Fruit fly (Drosophila melanogaster): ENCODE results near the gene CG14297.

CG14297 gene

dm6 chr3R:18928346-18928917 is 30.5 kb downstream of the CG14297 start, which contains the start of gene Mpc1 (continued):
- no peak for TF ChIP-seq CG15514 (GFP tag; optimal IDR thresholded peaks at IDR 0.05)
- peak; percentile 52 for TF ChIP-seq CG11504 (tag; optimal IDR thresholded peaks at IDR 0.05)
- no peak for TF ChIP-seq trh (GFP tag; optimal IDR thresholded peaks at IDR 0.05)
- TF ChIP-seq fd3F (GFP tag; optimal IDR thresholded peaks at IDR 0.05), result no peak
- TF ChIP-seq CG18262 (tag; optimal IDR thresholded peaks at IDR 0.05), result no peak
- no peak for TF ChIP-seq CG6689 (GFP tag; IDR thresholded peaks at IDR 0.05)
- no peak for TF ChIP-seq CG2875 (GFP tag; optimal IDR thresholded peaks at IDR 0.05)
- peak; percentile 22 for TF ChIP-seq Fer1 (GFP tag; optimal IDR thresholded peaks at IDR 0.05)
- TF ChIP-seq CG10979 (tag; optimal IDR thresholded peaks at IDR 0.05), result no peak
- no peak for TF ChIP-seq repo (GFP tag; optimal IDR thresholded peaks at IDR 0.05)
- no peak for TF ChIP-seq CG32532 (GFP tag; IDR thresholded peaks at IDR 0.05)
- no peak for TF ChIP-seq luna (GFP tag; optimal IDR thresholded peaks at IDR 0.05)
- no peak for TF ChIP-seq CG10209 (GFP tag; optimal IDR thresholded peaks at IDR 0.05)
- no peak for TF ChIP-seq CG7271 (tag; optimal IDR thresholded peaks at IDR 0.05)
- TF ChIP-seq tap (tag; optimal IDR thresholded peaks at IDR 0.05), result no peak
- TF ChIP-seq E2f2 (GFP tag; IDR thresholded peaks at IDR 0.05), result peak; percentile 72
- TF ChIP-seq CG8388 (GFP tag; optimal IDR thresholded peaks at IDR 0.05), result no peak
- TF ChIP-seq D (optimal IDR thresholded peaks at IDR 0.05), result no peak
- no peak for TF ChIP-seq D (GFP tag; optimal IDR thresholded peaks at IDR 0.05)
- TF ChIP-seq pum (GFP tag; optimal IDR thresholded peaks at IDR 0.05), result no peak
- TF ChIP-seq CG15696 (tag; optimal IDR thresholded peaks at IDR 0.05), result peak; percentile 4
- TF ChIP-seq maf-S (GFP tag; optimal IDR thresholded peaks at IDR 0.05), result no peak
- no peak for TF ChIP-seq CG1233 (GFP tag; optimal IDR thresholded peaks at IDR 0.05)
- TF ChIP-seq Nf-YA (GFP tag; IDR thresholded peaks at IDR 0.05), result no peak
- TF ChIP-seq Camta (GFP tag; optimal IDR thresholded peaks at IDR 0.05), result no peak
- TF ChIP-seq mirr (GFP tag; optimal IDR thresholded peaks at IDR 0.05), result peak; percentile 2
- peak; percentile 9; the same call in 1 of the 2 replicates for TF ChIP-seq sisA (GFP tag; IDR thresholded peaks at IDR 0.05)
- no peak for TF ChIP-seq cwo (GFP tag; optimal IDR thresholded peaks at IDR 0.05)
- TF ChIP-seq CG11085 (GFP tag; IDR thresholded peaks at IDR 0.05), result peak; percentile 6; the same call in 1 of the 2 replicates
- TF ChIP-seq HmgD (GFP tag; optimal IDR thresholded peaks at IDR 0.05), result no peak
- TF ChIP-seq Hand (GFP tag; optimal IDR thresholded peaks at IDR 0.05), result no peak
- TF ChIP-seq Bdp1 (GFP tag; optimal IDR thresholded peaks at IDR 0.05), result no peak
- no peak for TF ChIP-seq gt (GFP tag; IDR thresholded peaks at IDR 0.05)
- TF ChIP-seq CG4360 (GFP tag; IDR thresholded peaks at IDR 0.05), result peak; percentile 97
- TF ChIP-seq Fer2 (tag; optimal IDR thresholded peaks at IDR 0.05), result no peak
- TF ChIP-seq Sox100B (GFP tag; optimal IDR thresholded peaks at IDR 0.05), result no peak
- TF ChIP-seq disco-r (GFP tag; optimal IDR thresholded peaks at IDR 0.05), result no peak
- TF ChIP-seq tll (GFP tag; optimal IDR thresholded peaks at IDR 0.05), result peak in 1 of 2 experiments; percentile 20
- peak; percentile 83 for TF ChIP-seq knrl (GFP tag; IDR thresholded peaks at IDR 0.05; ENCODE audit: partially characterized antibody)
- no peak for TF ChIP-seq CG13894 (tag; optimal IDR thresholded peaks at IDR 0.05)
- peak; percentile 73 for TF ChIP-seq CG14710 (tag; optimal IDR thresholded peaks at IDR 0.05)
- peak; percentile 50 for TF ChIP-seq nerfin-2 (GFP tag; IDR thresholded peaks at IDR 0.05; ENCODE audit: partially characterized antibody)
- TF ChIP-seq ap (GFP tag; IDR thresholded peaks at IDR 0.05), result no peak
- TF ChIP-seq nau (GFP tag; optimal IDR thresholded peaks at IDR 0.05), result no peak
- no peak for TF ChIP-seq Blimp-1 (GFP tag; optimal IDR thresholded peaks at IDR 0.05)
- TF ChIP-seq Aef1 (GFP tag; IDR thresholded peaks at IDR 0.05), result peak; percentile 8; the same call in 1 of the 3 replicates
- TF ChIP-seq CG8944 (GFP tag; optimal IDR thresholded peaks at IDR 0.05), result no peak
- TF ChIP-seq insv (GFP tag; optimal IDR thresholded peaks at IDR 0.05), result peak in 1 of 2 experiments; percentile 8
- peak; percentile 53; the same call in 2 of the 3 replicates for TF ChIP-seq mld (GFP tag; IDR thresholded peaks at IDR 0.05; ENCODE audit: partially characterized antibody)

Measured in whole organism, embryonic.